Worm (Caenorhabditis elegans) whole organism, young adult: ENCODE measurements around the gene ska-3.

Source experiments
- F33H1.4 ChIP-seq: fragments of 200-800 bp; sonication (Bioruptor generic); IDR thresholded peaks from 2 replicates; pipeline ENCODE4 v1.3.6; 2022; ENCODE audit warnings: missing genetic modification reagents, missing genetic modification characterization, missing compliant biosample characterization
- F39B2.1 ChIP-seq: fragments of 200-800 bp; sonication (Bioruptor generic); IDR thresholded peaks from 2 replicates; pipeline ENCODE4 v1.3.6; 2022; ENCODE audit warnings: missing genetic modification reagents, missing genetic modification characterization, missing compliant biosample characterization
- Y95B8A.8 ChIP-seq: fragments of 200-800 bp; sonication (Bioruptor generic); IDR thresholded peaks from 2 replicates; pipeline ENCODE4 v1.3.6; 2022; ENCODE audit warnings: missing genetic modification reagents, missing genetic modification characterization, missing compliant biosample characterization
- atf-7 ChIP-seq: sonication (generic microtip); optimal IDR thresholded peaks from 2 replicates; lab custom pipeline; 2017; ENCODE audit warnings: mild to moderate bottlenecking, missing genetic modification characterization, missing compliant biosample characterization
- attf-6 ChIP-seq: fragments of 200-800 bp; sonication (Bioruptor generic); IDR thresholded peaks from 2 replicates; pipeline ENCODE4 v1.3.6; 2022; ENCODE audit warnings: missing genetic modification reagents, missing genetic modification characterization, missing compliant biosample characterization
- ccch-3 ChIP-seq: fragments of 200-800 bp; sonication (Bioruptor generic); optimal IDR thresholded peaks from 2 replicates; lab custom pipeline; 2018; ENCODE audit warnings: mild to moderate bottlenecking, missing genetic modification characterization, missing compliant biosample characterization
- ceh-100 ChIP-seq: fragments of 200-800 bp; sonication (Bioruptor generic); IDR thresholded peaks from 2 replicates; pipeline ENCODE4 v1.3.6; 2022; ENCODE audit warnings: missing genetic modification reagents, missing genetic modification characterization, missing compliant biosample characterization
- ets-4 ChIP-seq: fragments of 200-800 bp; sonication (Bioruptor generic); optimal IDR thresholded peaks from 2 replicates; lab custom pipeline; 2018; ENCODE audit warnings: mild to moderate bottlenecking, missing genetic modification characterization, missing compliant biosample characterization
- hsf-1 ChIP-seq: fragments of 200-800 bp; sonication (Bioruptor generic); IDR thresholded peaks from 2 replicates; pipeline ENCODE4 v1.3.6; 2022; ENCODE audit warnings: missing genetic modification reagents, missing genetic modification characterization, missing compliant biosample characterization
- lsl-1 ChIP-seq: fragments of 200-800 bp; sonication (Bioruptor generic); optimal IDR thresholded peaks from 2 replicates; lab custom pipeline; 2018; ENCODE audit warnings: mild to moderate bottlenecking, missing genetic modification characterization, moderate library complexity, missing compliant biosample characterization
- lsy-27 ChIP-seq: sonication (generic microtip); optimal IDR thresholded peaks from 2 replicates; lab custom pipeline; 2017; ENCODE audit warnings: missing genetic modification characterization, mild to moderate bottlenecking, missing compliant biosample characterization, antibody characterized with exemption, missing genotype, borderline replicate concordance; ENCODE audit not compliant: insufficient read depth
- mcd-1 ChIP-seq: fragments of 200-800 bp; sonication (Bioruptor generic); IDR thresholded peaks from 2 replicates; pipeline ENCODE4 v1.3.6; 2022; ENCODE audit warnings: missing genetic modification reagents, missing genetic modification characterization, missing compliant biosample characterization
- mel-28 ChIP-seq: sonication (generic microtip); optimal IDR thresholded peaks from 2 replicates; lab custom pipeline; 2016; ENCODE audit warnings: borderline replicate concordance, mild to moderate bottlenecking, missing genetic modification characterization, missing compliant biosample characterization
- mes-4 ChIP-seq: sonication (generic microtip); optimal IDR thresholded peaks from 2 replicates; lab custom pipeline; 2016; ENCODE audit warnings: missing genotype, missing genetic modification characterization, missing compliant biosample characterization
- nfya-2 ChIP-seq: fragments of 200-800 bp; sonication (Bioruptor generic); IDR thresholded peaks from 2 replicates; pipeline ENCODE4 v1.3.6; 2022; ENCODE audit warnings: missing genetic modification reagents, missing genetic modification characterization, missing compliant biosample characterization
- pha-4 ChIP-seq: fragments of 150-350 bp; sonication (generic microtip); optimal IDR thresholded peaks from 2 replicates; lab custom pipeline; 2014; ENCODE audit warnings: missing biosample characterization, missing genetic modification reagents, missing genetic modification characterization
- tlf-1 ChIP-seq: fragments of 200-800 bp; sonication (Bioruptor generic); optimal IDR thresholded peaks from 2 replicates; lab custom pipeline; 2018; ENCODE audit warnings: mild to moderate bottlenecking, missing genetic modification characterization, missing compliant biosample characterization
- ztf-26 ChIP-seq: sonication (generic microtip); optimal IDR thresholded peaks from 2 replicates; lab custom pipeline; 2017; ENCODE audit warnings: missing genetic modification characterization, missing compliant biosample characterization

The ska-3 gene

DNA sequence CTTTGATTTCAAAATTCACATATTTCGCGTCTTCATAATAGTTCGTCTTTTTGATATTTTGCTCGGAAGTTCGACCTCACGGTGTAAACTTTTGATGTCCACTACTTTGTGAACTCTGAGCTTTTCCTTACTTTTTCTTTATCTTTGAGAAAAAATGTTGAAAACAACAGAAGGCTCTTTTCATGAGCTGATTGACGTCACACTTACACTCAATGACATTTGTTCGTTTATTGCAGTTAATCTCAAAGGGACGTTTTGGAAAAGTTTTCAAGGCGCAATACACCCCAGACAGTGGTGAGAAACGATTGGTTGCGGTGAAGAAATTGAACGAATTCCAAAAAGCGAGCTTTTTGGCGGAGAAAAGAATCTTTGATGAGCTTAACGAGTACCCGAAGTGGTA lies 49.6 kb downstream of the ska-3 start:
- no peak for TF ChIP-seq nfya-2 (GFP tag; lab: Robert Waterston, UW)
- no peak for TF ChIP-seq mel-28
- no peak for TF ChIP-seq tlf-1
- TF ChIP-seq lsl-1 (GFP tag; lab: Kevin White, UChicago) = no peak
- TF ChIP-seq ceh-100 = no peak
- TF ChIP-seq mes-4 = no peak
- no peak for TF ChIP-seq attf-6
- TF ChIP-seq ets-4 (GFP tag; lab: Kevin White, UChicago) = no peak
- no peak for TF ChIP-seq atf-7 (tag; lab: Kevin White, UChicago)
- TF ChIP-seq ztf-26 (tag; lab: Kevin White, UChicago) = no peak
- TF ChIP-seq ccch-3 (GFP tag; lab: Kevin White, UChicago) = no peak
- TF ChIP-seq mcd-1 (GFP tag; lab: Robert Waterston, UW) = no peak
- no peak for TF ChIP-seq F33H1.4
- TF ChIP-seq pha-4 (tag; lab: Kevin White, UChicago) = no peak
- TF ChIP-seq lsy-27 (tag; lab: Kevin White, UChicago) = no peak
- TF ChIP-seq hsf-1 (GFP tag; lab: Robert Waterston, UW) = no peak
- no peak for TF ChIP-seq F39B2.1
- no peak for TF ChIP-seq Y95B8A.8 (GFP tag; lab: Robert Waterston, UW)
